Fruit fly (Drosophila melanogaster) whole organism, embryonic: ENCODE data around the gene CG17202.
A peak's percentile ranks its signal among the peaks of the same experiment; 100 is the strongest.

ENCODE experiments used
- CG11247 ChIP-seq: fragments of 200-800 bp; sonication (Bioruptor generic); IDR thresholded peaks from 2 replicates; pipeline ENCODE4 v1.3.6; 2022; ENCODE audit warnings: missing biosample characterization, missing genetic modification characterization
- CG15011 ChIP-seq: fragments of 200-800 bp; sonication (Bioruptor generic); optimal IDR thresholded peaks from 3 replicates; lab custom pipeline; 2018; ENCODE audit warnings: missing biosample characterization, mild to moderate bottlenecking, missing genetic modification characterization
- CG3407 ChIP-seq: fragments of 200-800 bp; sonication (Bioruptor generic); optimal IDR thresholded peaks from 2 replicates; lab custom pipeline; 2018; ENCODE audit warnings: missing biosample characterization, mild to moderate bottlenecking, missing genetic modification characterization
- CG4404 ChIP-seq: fragments of 200-800 bp; sonication (Bioruptor generic); IDR thresholded peaks from 2 replicates; pipeline ENCODE4 v1.3.6; 2022; ENCODE audit warnings: missing biosample characterization, missing genetic modification characterization
- CG6813 ChIP-seq: fragments of 200-800 bp; sonication (Bioruptor generic); optimal IDR thresholded peaks from 2 replicates; lab custom pipeline; 2017; ENCODE audit warnings: missing biosample characterization, missing genetic modification characterization, mild to moderate bottlenecking, moderate library complexity, missing genetic modification reagents
- Lim3 ChIP-seq: fragments of 200-800 bp; sonication (Bioruptor generic); IDR thresholded peaks from 2 replicates; pipeline ENCODE4 v1.3.6; 2022; ENCODE audit warnings: missing biosample characterization, missing genetic modification characterization
- Mes4 ChIP-seq: fragments of 200-800 bp; sonication (Bioruptor generic); optimal IDR thresholded peaks from 2 replicates; lab custom pipeline; 2016; ENCODE audit warnings: missing biosample characterization, missing genetic modification characterization
- Scr ChIP-seq: fragments of 200-800 bp; sonication (Bioruptor generic); IDR thresholded peaks from 2 replicates; pipeline ENCODE4 v1.3.6; 2022; ENCODE audit warnings: missing biosample characterization, missing genetic modification characterization; ENCODE audit not compliant: partially characterized antibody
- Sox102F ChIP-seq: fragments of 200-800 bp; sonication (Bioruptor generic); optimal IDR thresholded peaks from 2 replicates; lab custom pipeline; 2018; ENCODE audit warnings: missing biosample characterization, mild to moderate bottlenecking, missing genetic modification characterization, moderate library complexity
- ham ChIP-seq: fragments of 200-800 bp; sonication (Bioruptor generic); IDR thresholded peaks from 2 replicates; pipeline ENCODE4 v1.3.6; 2022; ENCODE audit warnings: missing biosample characterization, missing genetic modification characterization
- pan ChIP-seq, 4 experiments: fragments of >200 bp in 3 of 4; fragments of 200-800 bp in 1 of 4; sonication (Bioruptor generic) in 1 of 4; optimal IDR thresholded peaks in 3 of 4; IDR thresholded peaks in 1 of 4; 2 replicates each; pipeline versions ENCODE4 v1.3.6 to Lab custom; 2017 to 2022; ENCODE audit warnings: missing biosample characterization in 2 of 4, missing genetic modification characterization in 2 of 4, mixed read lengths in 1 of 4
- schlank ChIP-seq: fragments of 200-800 bp; sonication (Bioruptor generic); optimal IDR thresholded peaks from 2 replicates; lab custom pipeline; 2018; ENCODE audit warnings: missing biosample characterization, mild to moderate bottlenecking, missing genetic modification characterization
- ttk ChIP-seq: fragments of 200-800 bp; sonication (Bioruptor generic); IDR thresholded peaks from 2 replicates; pipeline ENCODE4 v2.1.2; 2022; ENCODE audit warnings: missing biosample characterization, missing genetic modification characterization

DNA sequence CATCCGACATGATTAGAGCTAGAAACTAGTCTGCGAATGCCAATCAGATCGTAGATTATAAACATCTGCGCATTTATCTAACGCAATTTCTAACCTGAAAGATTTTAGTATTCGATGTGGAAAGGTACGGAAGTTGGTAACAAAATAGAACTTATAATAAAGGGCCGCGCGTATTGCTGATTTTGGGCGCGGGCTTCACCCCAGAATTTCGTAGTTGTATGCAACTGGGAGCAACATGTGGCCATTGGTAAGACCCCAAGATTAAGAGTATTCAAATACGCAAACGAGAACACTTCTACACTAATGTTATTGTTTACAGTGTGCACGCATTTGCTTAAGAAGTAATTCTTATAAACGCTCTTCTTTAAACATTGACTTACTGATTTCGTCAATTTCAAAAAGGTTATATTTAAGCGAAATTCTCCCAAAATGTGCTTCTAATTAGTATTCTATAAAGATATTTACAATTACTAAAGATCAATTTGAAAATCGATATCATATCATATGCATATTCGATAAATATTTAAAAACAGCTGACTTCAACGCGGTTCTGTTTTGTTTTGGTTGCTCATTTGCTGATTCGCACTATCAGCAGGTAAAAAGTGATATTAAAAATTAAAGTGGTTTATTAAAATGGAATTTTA, 37.4 kb downstream of the CG17202 start, which contains the start of the genes CG5961 and Polr3C:
- TF ChIP-seq CG6813, result no peak
- TF ChIP-seq CG11247, result no peak
- TF ChIP-seq CG4404 (GFP tag; lab: Robert Waterston, UW), result no peak
- no peak for TF ChIP-seq Lim3 (GFP tag; lab: Robert Waterston, UW)
- TF ChIP-seq ttk (GFP tag; lab: Robert Waterston, UW), result no peak
- no peak for TF ChIP-seq Mes4 (GFP tag; lab: Kevin White, UChicago)
- no peak for TF ChIP-seq Sox102F (GFP tag; lab: Kevin White, UChicago)
- TF ChIP-seq ham (GFP tag; lab: Robert Waterston, UW), result no peak
- TF ChIP-seq schlank (tag; lab: Kevin White, UChicago), result no peak
- no peak for TF ChIP-seq pan (optimal IDR thresholded peaks at IDR 0.05; lab: Kevin White, UChicago)
- no peak for TF ChIP-seq pan (GFP tag; optimal IDR thresholded peaks at IDR 0.05 in 1 of 2, IDR thresholded peaks at IDR 0.05 in 1 of 2)
- peak; percentile 17 for TF ChIP-seq Scr (GFP tag; lab: Robert Waterston, UW)
- TF ChIP-seq CG15011 (GFP tag; lab: Kevin White, UChicago), result no peak
- TF ChIP-seq CG3407, result no peak
